Worm (Caenorhabditis elegans) whole organism, L1 larva: ENCODE data around the gene C45B11.2.

ENCODE experiments used
- ceh-8 ChIP-seq: fragments of 200-800 bp; sonication (Bioruptor generic); optimal IDR thresholded peaks from 2 replicates; lab custom pipeline; 2018; ENCODE audit warnings: mild to moderate bottlenecking, missing genetic modification characterization, moderate library complexity, missing compliant biosample characterization
- ceh-90 ChIP-seq: sonication (generic microtip); optimal IDR thresholded peaks from 2 replicates; lab custom pipeline; 2016; ENCODE audit warnings: missing genetic modification characterization, missing compliant biosample characterization
- egl-27 ChIP-seq, 2 experiments: fragments of 150-350 bp in 1 of 2; sonication (generic microtip); optimal IDR thresholded peaks; 3 replicates each; lab custom pipeline; 2017 to 2018; ENCODE audit warnings: missing biosample characterization in 2 of 2, missing genetic modification characterization in 2 of 2, missing genetic modification reagents in 2 of 2
- lin-14 ChIP-seq: fragments of 200-800 bp; sonication (Bioruptor generic); optimal IDR thresholded peaks from 2 replicates; lab custom pipeline; 2018; ENCODE audit warnings: mild to moderate bottlenecking, missing genetic modification characterization, moderate library complexity, missing compliant biosample characterization
- lin-39 ChIP-seq: fragments of 150-350 bp; optimal IDR thresholded peaks from 2 replicates; lab custom pipeline; 2014; ENCODE audit warnings: missing biosample characterization, missing genetic modification reagents, missing genetic modification characterization
- nhr-237 ChIP-seq: fragments of 150-350 bp; optimal IDR thresholded peaks from 2 replicates; lab custom pipeline; 2014; ENCODE audit warnings: missing biosample characterization, missing genetic modification characterization
- nhr-28 ChIP-seq: fragments of 150-350 bp; optimal IDR thresholded peaks from 2 replicates; lab custom pipeline; 2014; ENCODE audit warnings: missing biosample characterization, missing genetic modification characterization
- zag-1 ChIP-seq: fragments of 150-350 bp; optimal IDR thresholded peaks from 2 replicates; lab custom pipeline; 2014; ENCODE audit warnings: missing biosample characterization, missing genetic modification characterization

DNA sequence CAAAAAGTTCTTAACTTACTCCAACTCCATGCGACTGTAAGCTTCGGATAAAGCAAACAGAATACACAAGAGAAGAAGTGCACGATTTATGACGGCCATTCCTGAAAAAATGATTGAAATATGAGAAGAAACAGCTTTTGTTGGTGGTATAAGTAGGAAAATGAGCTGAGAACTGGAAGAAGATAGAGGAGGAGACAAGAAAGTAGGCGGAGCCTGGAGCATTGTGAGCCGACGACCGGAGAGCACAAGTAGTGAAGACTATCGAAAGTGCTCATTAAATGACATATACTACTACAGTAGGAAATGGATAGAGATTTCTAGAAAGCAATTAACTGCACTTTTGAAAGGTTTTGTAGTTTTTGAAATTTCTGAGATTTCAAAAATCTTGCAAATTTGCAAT is 23.0 kb downstream of the C45B11.2 start, which contains the start of gene nlp-80:
- TF ChIP-seq nhr-28 (tag; lab: Kevin White, UChicago) (no peak), egl-27 (tag; optimal IDR thresholded peaks at IDR 0.05; lab: Kevin White, UChicago) (no peak), zag-1 (no peak), ceh-90 (tag; lab: Kevin White, UChicago) (no peak), nhr-237 (tag; lab: Kevin White, UChicago) (no peak), lin-39 (no peak), lin-14 (GFP tag; lab: Kevin White, UChicago) (no peak), ceh-8 (no peak)
